Worm (Caenorhabditis elegans): ENCODE data around the gene ttr-11.

The ttr-11 gene

DNA sequence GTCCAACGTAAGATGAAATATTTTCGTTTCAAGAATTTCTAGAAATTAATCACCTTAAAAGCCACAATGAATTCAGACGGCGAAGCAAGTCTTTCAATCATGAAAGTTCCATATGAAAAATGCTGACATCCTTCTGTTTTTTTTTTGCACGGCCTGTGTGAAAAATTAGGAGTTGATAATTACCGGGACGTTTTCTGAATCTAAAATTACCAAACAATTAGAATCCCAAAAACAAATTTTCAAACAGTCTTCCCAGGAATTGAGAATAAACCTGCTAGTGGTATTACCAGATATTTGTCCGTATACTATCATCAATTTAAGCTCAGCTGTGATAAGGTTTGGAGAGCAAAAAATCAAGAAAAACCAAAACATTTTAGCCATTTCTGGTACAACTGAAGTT, 35.2 kb downstream of the ttr-11 start, which contains the start of gene Y44A6B.3:
Gene Y44A6B.3 (minus strand): TSS at position 101 of the 400 bp plus-strand sequence.
- TF ChIP-seq F52B5.7 (tag; optimal IDR thresholded peaks at IDR 0.05) (no peak), rec-8 (tag; optimal IDR thresholded peaks at IDR 0.05) (no peak), F57A8.1 (GFP tag; optimal IDR thresholded peaks at IDR 0.05) (no peak), chd-7 (tag; optimal IDR thresholded peaks at IDR 0.05) (no peak), mes-4 (tag; optimal IDR thresholded peaks at IDR 0.05) (no peak), nhr-80 (tag; optimal IDR thresholded peaks at IDR 0.05) (no peak)

ce11 chrV:20639294-20639693, 36.2 kb downstream of the ttr-11 start, which contains the start of gene srxa-14:
TSS of gene srxa-14 (plus strand) at chrV:20639594.
- no peak for TF ChIP-seq sea-2 (GFP tag; IDR thresholded peaks at IDR 0.05)
- no peak for TF ChIP-seq let-607 (tag; optimal IDR thresholded peaks at IDR 0.05)
- TF ChIP-seq lsl-1 (GFP tag; optimal IDR thresholded peaks at IDR 0.05): no peak
- TF ChIP-seq C06A6.2 (GFP tag; conservative IDR thresholded peaks at IDR 0.05): no peak
- TF ChIP-seq sptf-2 (GFP tag; optimal IDR thresholded peaks at IDR 0.05): no peak
- TF ChIP-seq mes-4 (tag; optimal IDR thresholded peaks at IDR 0.05): no peak
- no peak for TF ChIP-seq lag-1 (GFP tag; IDR thresholded peaks at IDR 0.05)
- no peak for TF ChIP-seq hsf-1 (GFP tag; IDR thresholded peaks at IDR 0.05)
- TF ChIP-seq pha-4 (tag; optimal IDR thresholded peaks at IDR 0.05): no peak
- no peak for TF ChIP-seq B0261.1 (tag; optimal IDR thresholded peaks at IDR 0.05)
- TF ChIP-seq ekl-4 (GFP tag; IDR thresholded peaks at IDR 0.05): no peak
- TF ChIP-seq Y67H2A.10 (GFP tag; conservative IDR thresholded peaks at IDR 0.05): no peak
- no peak for TF ChIP-seq egrh-3 (GFP tag; IDR thresholded peaks at IDR 0.05)
- TF ChIP-seq sdz-38 (tag; optimal IDR thresholded peaks at IDR 0.05): no peak
- no peak for TF ChIP-seq madf-6 (GFP tag; IDR thresholded peaks at IDR 0.05)
- TF ChIP-seq cebp-1 (GFP tag; IDR thresholded peaks at IDR 0.05): no peak
- no peak for TF ChIP-seq cebp-1 (tag; optimal IDR thresholded peaks at IDR 0.05)
- TF ChIP-seq snpc-4 (GFP tag; optimal IDR thresholded peaks at IDR 0.05): no peak
- no peak for TF ChIP-seq snpc-4 (tag; optimal IDR thresholded peaks at IDR 0.05)
- TF ChIP-seq ccch-3 (GFP tag; optimal IDR thresholded peaks at IDR 0.05): no peak
- TF ChIP-seq nhr-80 (tag; optimal IDR thresholded peaks at IDR 0.05): no peak
- TF ChIP-seq snpc-1.1 (tag; optimal IDR thresholded peaks at IDR 0.05; ENCODE audit: insufficient read depth): no peak

DNA sequence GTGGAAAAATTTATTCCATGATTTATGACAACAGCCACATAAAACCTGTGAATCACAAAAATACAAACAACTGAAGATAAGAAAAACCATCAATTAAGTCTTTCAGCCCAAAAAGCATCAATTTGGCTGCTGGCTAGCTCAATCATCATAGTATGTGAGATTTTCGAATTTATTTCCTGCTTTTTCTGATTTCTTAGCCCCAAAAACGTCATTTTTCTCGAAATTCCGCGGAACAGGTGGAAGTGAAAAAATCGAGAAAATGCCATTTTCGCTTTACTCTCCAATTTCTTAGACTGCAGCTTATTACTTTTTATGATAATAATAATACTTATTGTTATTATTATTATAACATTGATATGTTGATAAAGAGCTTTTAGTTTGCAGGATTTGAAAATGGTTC, 38.8 kb downstream of the ttr-11 start, which contains the start of gene srxa-15:
Gene srxa-15 (plus strand): TSS at position 301 of the 400 bp plus-strand sequence.
- TF ChIP-seq zfh-2 (GFP tag; conservative IDR thresholded peaks at IDR 0.05) (no peak), snpc-4 (GFP tag; optimal IDR thresholded peaks at IDR 0.05) (no peak), snpc-4 (tag; optimal IDR thresholded peaks at IDR 0.05) (no peak), madf-8 (GFP tag; conservative IDR thresholded peaks at IDR 0.05) (no peak), ztf-3 (GFP tag; optimal IDR thresholded peaks at IDR 0.05) (no peak), Y79H2A.3 (GFP tag; conservative IDR thresholded peaks at IDR 0.05) (no peak), lin-40 (tag; optimal IDR thresholded peaks at IDR 0.05) (no peak)

ce11 chrV:20645479-20645878, 42.4 kb downstream of the ttr-11 start:
- no peak for TF ChIP-seq ccch-3 (GFP tag; optimal IDR thresholded peaks at IDR 0.05)
- TF ChIP-seq F49E8.2 (tag; optimal IDR thresholded peaks at IDR 0.05; ENCODE audit: insufficient read depth): no peak
- no peak for TF ChIP-seq tlf-1 (GFP tag; optimal IDR thresholded peaks at IDR 0.05)
- TF ChIP-seq lin-54 (GFP tag; optimal IDR thresholded peaks at IDR 0.05): no peak
- no peak for TF ChIP-seq unc-130 (GFP tag; optimal IDR thresholded peaks at IDR 0.05)
- no peak for TF ChIP-seq him-1 (tag; optimal IDR thresholded peaks at IDR 0.05)
- no peak for TF ChIP-seq snpc-3.4 (tag; optimal IDR thresholded peaks at IDR 0.05)
- TF ChIP-seq nfya-2 (GFP tag; IDR thresholded peaks at IDR 0.05): no peak
- no peak for TF ChIP-seq mcd-1 (GFP tag; IDR thresholded peaks at IDR 0.05)
- no peak for TF ChIP-seq madf-10 (tag; optimal IDR thresholded peaks at IDR 0.05)
- no peak for TF ChIP-seq hlh-12 (tag; optimal IDR thresholded peaks at IDR 0.05)
- no peak for TF ChIP-seq ztf-26 (tag; optimal IDR thresholded peaks at IDR 0.05)
- no peak for TF ChIP-seq bed-2 (GFP tag; IDR thresholded peaks at IDR 0.05)
- no peak for TF ChIP-seq nhr-90 (tag; optimal IDR thresholded peaks at IDR 0.05)
- no peak for TF ChIP-seq B0336.3 (GFP tag; IDR thresholded peaks at IDR 0.05)
- no peak for TF ChIP-seq xnd-1 (tag; optimal IDR thresholded peaks at IDR 0.05)

All from whole organism, young adult.